Worm (Caenorhabditis elegans) whole organism, L3 larva: Measurements from ENCODE around the gene Y17G9B.11.

Experiments
- R02D3.7 ChIP-seq: fragments of 150-350 bp; optimal IDR thresholded peaks from 2 replicates; lab custom pipeline; 2014; ENCODE audit warnings: missing biosample characterization, missing genetic modification characterization
- ZK546.5 ChIP-seq: sonication (generic microtip); optimal IDR thresholded peaks from 2 replicates; lab custom pipeline; 2017; ENCODE audit warnings: missing biosample characterization, missing genetic modification characterization
- aly-2 ChIP-seq: fragments of 150-350 bp; optimal IDR thresholded peaks from 2 replicates; lab custom pipeline; 2014; ENCODE audit warnings: missing biosample characterization, missing genetic modification characterization
- ama-1 ChIP-seq: fragments of 150-350 bp; optimal IDR thresholded peaks from 2 replicates; lab custom pipeline; 2018
- ceh-16 ChIP-seq: sonication (generic microtip); optimal IDR thresholded peaks from 2 replicates; lab custom pipeline; 2017; ENCODE audit warnings: missing biosample characterization, missing genetic modification characterization
- ceh-28 ChIP-seq: fragments of 150-350 bp; optimal IDR thresholded peaks from 2 replicates; lab custom pipeline; 2014; ENCODE audit warnings: missing biosample characterization, missing genetic modification reagents, missing genetic modification characterization
- ceh-82 ChIP-seq: fragments of 150-350 bp; optimal IDR thresholded peaks from 2 replicates; lab custom pipeline; 2014; ENCODE audit warnings: missing biosample characterization, missing genetic modification characterization
- ceh-9 ChIP-seq: sonication (generic microtip); optimal IDR thresholded peaks from 2 replicates; lab custom pipeline; 2018; ENCODE audit warnings: missing biosample characterization, missing genetic modification characterization
- daf-12 ChIP-seq: fragments of 150-350 bp; optimal IDR thresholded peaks from 2 replicates; lab custom pipeline; 2014; ENCODE audit warnings: missing biosample characterization, missing genetic modification reagents, missing genetic modification characterization
- egl-27 ChIP-seq: sonication (generic microtip); optimal IDR thresholded peaks from 4 replicates; lab custom pipeline; 2017; ENCODE audit warnings: missing biosample characterization, missing genetic modification reagents, missing genetic modification characterization
- egl-5 ChIP-seq: fragments of 150-350 bp; optimal IDR thresholded peaks from 2 replicates; lab custom pipeline; 2017; ENCODE audit warnings: missing biosample characterization, missing genetic modification reagents, missing genetic modification characterization, inconsistent platforms
- elt-1 ChIP-seq: fragments of 150-350 bp; optimal IDR thresholded peaks from 2 replicates; lab custom pipeline; 2014; ENCODE audit warnings: missing biosample characterization, missing genetic modification characterization
- elt-2 ChIP-seq: sonication (generic microtip); optimal IDR thresholded peaks from 2 replicates; lab custom pipeline; 2016; ENCODE audit warnings: missing genetic modification reagents, mild to moderate bottlenecking, missing genetic modification characterization, missing compliant biosample characterization
- elt-3 ChIP-seq, 3 experiments: fragments of 150-350 bp in 1 of 3; sonication (generic microtip) in 2 of 3; optimal IDR thresholded peaks; 2 replicates in 2 of 3; 4 replicates in 1 of 3; lab custom pipeline; 2014 to 2017; ENCODE audit warnings: missing biosample characterization in 3 of 3, missing genetic modification characterization in 3 of 3
- eor-1 ChIP-seq, 2 experiments: fragments of 150-350 bp; optimal IDR thresholded peaks; 2 replicates each; lab custom pipeline; 2014 to 2018; ENCODE audit warnings: missing biosample characterization in 2 of 2, missing genetic modification characterization in 2 of 2
- fkh-10 ChIP-seq: sonication (generic microtip); optimal IDR thresholded peaks from 2 replicates; lab custom pipeline; 2017; ENCODE audit warnings: missing biosample characterization, missing genetic modification reagents, missing genetic modification characterization
- fkh-2 ChIP-seq: fragments of 150-350 bp; optimal IDR thresholded peaks from 2 replicates; lab custom pipeline; 2014; ENCODE audit warnings: missing biosample characterization, missing genetic modification reagents, missing genetic modification characterization
- fos-1 ChIP-seq: fragments of 150-350 bp; optimal IDR thresholded peaks from 2 replicates; lab custom pipeline; 2014; ENCODE audit warnings: missing biosample characterization, missing genetic modification characterization
- hmg-11 ChIP-seq: sonication (generic microtip); optimal IDR thresholded peaks from 2 replicates; lab custom pipeline; 2016; ENCODE audit warnings: missing genetic modification characterization, missing compliant biosample characterization
- jun-1 ChIP-seq: fragments of 150-350 bp; optimal IDR thresholded peaks from 2 replicates; lab custom pipeline; 2014; ENCODE audit warnings: missing biosample characterization, missing genetic modification reagents, missing genetic modification characterization
- lin-15B ChIP-seq: fragments of 150-350 bp; optimal IDR thresholded peaks from 2 replicates; lab custom pipeline; 2014; ENCODE audit warnings: missing biosample characterization, missing genetic modification characterization
- lin-39 ChIP-seq: fragments of 150-350 bp; optimal IDR thresholded peaks from 2 replicates; lab custom pipeline; 2018; ENCODE audit warnings: missing biosample characterization, missing genetic modification reagents, missing genetic modification characterization
- lsy-12 ChIP-seq: sonication (generic microtip); optimal IDR thresholded peaks from 2 replicates; lab custom pipeline; 2016; ENCODE audit warnings: mild to moderate bottlenecking, missing genetic modification characterization, missing compliant biosample characterization
- mdl-1 ChIP-seq: fragments of 150-350 bp; optimal IDR thresholded peaks from 2 replicates; lab custom pipeline; 2014; ENCODE audit warnings: missing biosample characterization, missing genetic modification characterization
- mml-1 ChIP-seq: fragments of 150-350 bp; sonication (generic microtip); optimal IDR thresholded peaks from 3 replicates; lab custom pipeline; 2014; ENCODE audit warnings: missing biosample characterization, missing genetic modification characterization
- nfya-1 ChIP-seq: sonication (generic microtip); optimal IDR thresholded peaks from 2 replicates; lab custom pipeline; 2017; ENCODE audit warnings: missing genetic modification characterization, mild to moderate bottlenecking, missing compliant biosample characterization, antibody characterized with exemption, moderate library complexity; ENCODE audit not compliant: insufficient read depth
- nhr-11 ChIP-seq: fragments of 150-350 bp; optimal IDR thresholded peaks from 2 replicates; lab custom pipeline; 2014; ENCODE audit warnings: missing biosample characterization, missing genetic modification characterization
- nhr-12 ChIP-seq: fragments of 150-350 bp; optimal IDR thresholded peaks from 2 replicates; lab custom pipeline; 2014; ENCODE audit warnings: missing biosample characterization, missing genetic modification characterization
- nhr-23 ChIP-seq: fragments of 150-350 bp; optimal IDR thresholded peaks from 2 replicates; lab custom pipeline; 2014; ENCODE audit warnings: missing biosample characterization, missing genetic modification reagents, missing genetic modification characterization
- nhr-237 ChIP-seq: fragments of 150-350 bp; optimal IDR thresholded peaks from 2 replicates; lab custom pipeline; 2014; ENCODE audit warnings: missing biosample characterization, missing genetic modification characterization
- nhr-25 ChIP-seq: sonication (generic microtip); optimal IDR thresholded peaks from 2 replicates; lab custom pipeline; 2017; ENCODE audit warnings: missing biosample characterization, missing genetic modification characterization
- nhr-28 ChIP-seq: fragments of 150-350 bp; optimal IDR thresholded peaks from 2 replicates; lab custom pipeline; 2014; ENCODE audit warnings: missing biosample characterization, missing genetic modification characterization
- nhr-43 ChIP-seq: sonication (generic microtip); optimal IDR thresholded peaks from 2 replicates; lab custom pipeline; 2016; ENCODE audit warnings: mild to moderate bottlenecking, missing genetic modification characterization, missing compliant biosample characterization; ENCODE audit not compliant: poor library complexity, severe bottlenecking
- nhr-67 ChIP-seq: fragments of 150-350 bp; optimal IDR thresholded peaks from 2 replicates; lab custom pipeline; 2014; ENCODE audit warnings: missing biosample characterization, missing genetic modification characterization
- nhr-76 ChIP-seq: fragments of 150-350 bp; sonication (generic microtip); optimal IDR thresholded peaks from 5 replicates; lab custom pipeline; 2014; ENCODE audit warnings: missing biosample characterization, missing genetic modification characterization
- nhr-77 ChIP-seq: fragments of 150-350 bp; optimal IDR thresholded peaks from 2 replicates; lab custom pipeline; 2014; ENCODE audit warnings: missing biosample characterization, missing genetic modification characterization
- pha-4 ChIP-seq: fragments of 150-350 bp; optimal IDR thresholded peaks from 2 replicates; lab custom pipeline; 2014; ENCODE audit warnings: missing biosample characterization, missing genetic modification reagents, missing genetic modification characterization
- pqm-1 ChIP-seq: fragments of 150-350 bp; optimal IDR thresholded peaks from 2 replicates; lab custom pipeline; 2017; ENCODE audit warnings: missing biosample characterization, missing genetic modification characterization, inconsistent platforms
- sea-2 ChIP-seq: fragments of 150-350 bp; sonication (generic microtip); optimal IDR thresholded peaks from 4 replicates; lab custom pipeline; 2014; ENCODE audit warnings: missing biosample characterization, missing genetic modification reagents, missing genetic modification characterization
- skn-1 ChIP-seq: fragments of 150-350 bp; optimal IDR thresholded peaks from 2 replicates; lab custom pipeline; 2014; ENCODE audit warnings: missing biosample characterization, missing genetic modification characterization
- snpc-4 ChIP-seq: fragments of 150-350 bp; optimal IDR thresholded peaks from 2 replicates; lab custom pipeline; 2014; ENCODE audit warnings: missing biosample characterization, missing genetic modification characterization
- tbx-2 ChIP-seq: sonication (generic microtip); optimal IDR thresholded peaks from 2 replicates; lab custom pipeline; 2016; ENCODE audit warnings: mild to moderate bottlenecking, missing genetic modification characterization, missing compliant biosample characterization
- unc-39 ChIP-seq: sonication (generic microtip); optimal IDR thresholded peaks from 4 replicates; lab custom pipeline; 2017; ENCODE audit warnings: missing biosample characterization, missing genetic modification characterization
- unc-62 ChIP-seq: fragments of 150-350 bp; sonication (generic microtip); optimal IDR thresholded peaks from 4 replicates; lab custom pipeline; 2014; ENCODE audit warnings: missing biosample characterization, missing genetic modification reagents, missing genetic modification characterization
- zag-1 ChIP-seq: fragments of 150-350 bp; optimal IDR thresholded peaks from 2 replicates; lab custom pipeline; 2014; ENCODE audit warnings: missing biosample characterization, missing genetic modification characterization
- ztf-11 ChIP-seq: fragments of 150-350 bp; optimal IDR thresholded peaks from 2 replicates; lab custom pipeline; 2014; ENCODE audit warnings: missing biosample characterization, missing genetic modification characterization
- ztf-4 ChIP-seq: fragments of 150-350 bp; optimal IDR thresholded peaks from 2 replicates; lab custom pipeline; 2014; ENCODE audit warnings: missing biosample characterization, missing genetic modification characterization

Y17G9B.11 gene

ce11 chrIV:4749155-4749554 lies 7.2 kb upstream of the Y17G9B.11 start:
- no peak for TF ChIP-seq nhr-76
- TF ChIP-seq pha-4 (tag; lab: Kevin White, UChicago) = no peak
- TF ChIP-seq daf-12 (tag; lab: Kevin White, UChicago) = no peak
- no peak for TF ChIP-seq ceh-9 (tag; lab: Kevin White, UChicago)

DNA sequence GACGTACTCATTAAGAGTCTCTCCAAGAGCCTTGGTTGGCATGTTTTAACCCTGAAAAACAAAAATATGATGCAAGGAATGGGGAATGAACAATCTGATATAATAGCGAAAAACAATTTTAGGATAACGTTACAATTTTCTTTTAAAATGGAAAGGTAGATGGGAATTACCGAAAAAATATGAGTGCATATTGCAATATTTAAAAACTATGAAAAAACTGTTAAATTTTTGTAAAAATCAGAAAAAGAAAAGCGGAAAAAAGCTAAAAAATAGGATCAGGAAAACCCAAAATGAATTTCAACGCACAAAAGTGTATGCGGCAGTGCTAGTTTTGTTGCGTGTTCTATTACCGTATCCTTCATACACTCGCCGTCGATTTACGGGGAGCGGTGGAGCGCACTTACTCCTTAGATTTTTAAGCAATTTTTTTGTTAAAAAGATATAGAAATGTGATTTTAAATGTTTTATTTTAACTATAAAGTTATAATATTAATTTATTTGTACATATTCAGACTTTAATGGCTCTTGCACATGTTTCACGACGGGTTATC lies 6.6 kb upstream of the Y17G9B.11 start, which contains the start of the genes rpl-20 and Y17G9B.5:
Gene rpl-20, minus strand, starts transcription at position 51 of the 551 bp plus-strand sequence.
Gene Y17G9B.5, plus strand, starts transcription at position 513 of the 551 bp plus-strand sequence.
- TF ChIP-seq nhr-28 = peak; percentile 98
- peak; percentile 94 for TF ChIP-seq egl-27 (tag; lab: Kevin White, UChicago)
- TF ChIP-seq aly-2 (tag; lab: Kevin White, UChicago) = peak; percentile 97
- peak; percentile 100 for TF ChIP-seq fkh-10
- TF ChIP-seq nhr-237 (tag; lab: Kevin White, UChicago) = peak; percentile 39
- TF ChIP-seq elt-1 = peak; percentile 97
- peak; percentile 60 for TF ChIP-seq ceh-16 (tag; lab: Kevin White, UChicago)
- peak; percentile 42 for TF ChIP-seq unc-39 (tag; lab: Kevin White, UChicago)
- peak; percentile 98 for TF ChIP-seq elt-2 (tag; lab: Kevin White, UChicago)
- peak; percentile 83 for TF ChIP-seq fkh-2 (tag; lab: Kevin White, UChicago)
- peak; percentile 99 for TF ChIP-seq nhr-43 (tag; lab: Kevin White, UChicago)
- peak; percentile 100 for TF ChIP-seq nhr-23 (tag; lab: Kevin White, UChicago)
- TF ChIP-seq pha-4 (tag; lab: Kevin White, UChicago) = peak; percentile 100
- TF ChIP-seq daf-12 (tag; lab: Kevin White, UChicago) = peak; percentile 87
- TF ChIP-seq nhr-12 (tag; lab: Kevin White, UChicago) = no peak
- TF ChIP-seq nhr-77 (tag; lab: Kevin White, UChicago) = peak; percentile 97
- TF ChIP-seq ztf-11 (tag; lab: Kevin White, UChicago) = peak; percentile 64
- TF ChIP-seq sea-2 (GFP tag; lab: Kevin White, UChicago) = peak; percentile 85
- TF ChIP-seq tbx-2 = peak; percentile 98
- peak; percentile 97 for TF ChIP-seq unc-62 (GFP tag; lab: Kevin White, UChicago)
- TF ChIP-seq nhr-25 (tag; lab: Kevin White, UChicago) = peak; percentile 100
- TF ChIP-seq mml-1 (tag; lab: Kevin White, UChicago) = no peak
- TF ChIP-seq R02D3.7 (tag; lab: Kevin White, UChicago) = peak; percentile 100
- TF ChIP-seq nhr-11 = peak; percentile 98
- peak; percentile 98 for TF ChIP-seq egl-5 (tag; lab: Kevin White, UChicago)
- peak; percentile 98 for TF ChIP-seq ceh-28
- TF ChIP-seq elt-3 (tag; optimal IDR thresholded peaks at IDR 0.05; lab: Kevin White, UChicago) = peak; percentile 94 to 97 (median 94)
- TF ChIP-seq fos-1 (tag; lab: Kevin White, UChicago) = peak; percentile 94
- TF ChIP-seq snpc-4 = peak; percentile 98
- peak; percentile 90 for TF ChIP-seq nhr-76
- peak; percentile 83 for TF ChIP-seq ZK546.5 (tag; lab: Kevin White, UChicago)
- TF ChIP-seq nfya-1 (tag; lab: Kevin White, UChicago) = peak; percentile 100
- TF ChIP-seq ztf-4 (tag; lab: Kevin White, UChicago) = peak; percentile 97
- no peak for TF ChIP-seq ceh-9 (tag; lab: Kevin White, UChicago)
- peak; percentile 99 for TF ChIP-seq lin-39 (tag; lab: Kevin White, UChicago)
- peak; percentile 100 for TF ChIP-seq lsy-12 (tag; lab: Kevin White, UChicago)
- peak; percentile 97 for TF ChIP-seq skn-1
- TF ChIP-seq hmg-11 = peak; percentile 100
- peak; percentile 100 for TF ChIP-seq lin-15B (tag; lab: Kevin White, UChicago)
- peak; percentile 91 for TF ChIP-seq ama-1
- peak; percentile 87 for TF ChIP-seq zag-1 (tag; lab: Kevin White, UChicago)
- no peak for TF ChIP-seq eor-1 (tag; optimal IDR thresholded peaks at IDR 0.05; lab: Kevin White, UChicago)
- peak; percentile 67 for TF ChIP-seq nhr-67 (tag; lab: Kevin White, UChicago)
- peak; percentile 100 for TF ChIP-seq pqm-1 (tag; lab: Kevin White, UChicago)
- peak; percentile 31 for TF ChIP-seq mdl-1 (tag; lab: Kevin White, UChicago)
- peak; percentile 98 for TF ChIP-seq ceh-82 (tag; lab: Kevin White, UChicago)
- TF ChIP-seq jun-1 = peak; percentile 99
